Fruit fly (Drosophila melanogaster) whole organism, adult: Measurements from ENCODE around the gene Aplip1.

Source experiments
- Crg-1 ChIP-seq: fragments of 200-800 bp; sonication (Bioruptor generic); optimal IDR thresholded peaks from 2 replicates; lab custom pipeline; 2016; ENCODE audit warnings: missing biosample characterization, missing genetic modification characterization
- bab1 ChIP-seq: fragments of 200-800 bp; sonication (Bioruptor generic); optimal IDR thresholded peaks from 3 replicates; lab custom pipeline; 2019; ENCODE audit warnings: missing biosample characterization, mild to moderate bottlenecking, missing genetic modification characterization, moderate library complexity
- cnc ChIP-seq, 2 experiments: fragments of >200 bp; optimal IDR thresholded peaks; 2 replicates each; lab custom pipeline; 2017
- ovo ChIP-seq: fragments of 200-800 bp; sonication (Bioruptor generic); optimal IDR thresholded peaks from 2 replicates; lab custom pipeline; 2016; ENCODE audit warnings: missing biosample characterization, missing genetic modification characterization
- tj ChIP-seq: fragments of 200-800 bp; sonication (Bioruptor generic); optimal IDR thresholded peaks from 3 replicates; lab custom pipeline; 2017; ENCODE audit warnings: missing biosample characterization, mild to moderate bottlenecking, missing genetic modification characterization, moderate library complexity

- TF ChIP-seq ovo (GFP tag; lab: Kevin White, UChicago) (peak; percentile 86), cnc (optimal IDR thresholded peaks at IDR 0.05; lab: Kevin White, UChicago) (no peak), bab1 (no peak), tj (no peak), Crg-1 (GFP tag; lab: Kevin White, UChicago) (peak; percentile 91)
These were observed 29.9 kb upstream of the Aplip1 start for dm6 chr3L:1166266-1166665.
